Fruit fly (Drosophila melanogaster) whole organism, embryonic: Measurements from ENCODE around the gene CG14232.

Experiments used
- CG12155 ChIP-seq: fragments of 200-800 bp; sonication (Bioruptor generic); optimal IDR thresholded peaks from 3 replicates; lab custom pipeline; 2016; ENCODE audit warnings: missing biosample characterization, missing genetic modification characterization
- CG12236 ChIP-seq: fragments of 200-800 bp; sonication (Bioruptor generic); optimal IDR thresholded peaks from 2 replicates; lab custom pipeline; 2016; ENCODE audit warnings: missing biosample characterization, missing genetic modification characterization
- CG13424 ChIP-seq: fragments of 200-800 bp; sonication (Bioruptor generic); optimal IDR thresholded peaks from 2 replicates; lab custom pipeline; 2019; ENCODE audit warnings: missing biosample characterization, mild to moderate bottlenecking, missing genetic modification characterization, moderate library complexity
- CG14965 ChIP-seq: fragments of 200-800 bp; sonication (Bioruptor generic); optimal IDR thresholded peaks from 2 replicates; lab custom pipeline; 2016; ENCODE audit warnings: missing biosample characterization, missing genetic modification characterization, borderline replicate concordance
- CG15601 ChIP-seq: fragments of 200-800 bp; sonication (Bioruptor generic); optimal IDR thresholded peaks from 3 replicates; lab custom pipeline; 2019; ENCODE audit warnings: missing biosample characterization, mild to moderate bottlenecking, missing genetic modification characterization, moderate library complexity
- CG16813 ChIP-seq: fragments of 200-800 bp; sonication (Bioruptor generic); IDR thresholded peaks from 3 replicates; pipeline ENCODE4 v1.3.6; 2022; ENCODE audit warnings: missing biosample characterization, missing genetic modification characterization; ENCODE audit not compliant: partially characterized antibody
- CG16815 ChIP-seq: fragments of 200-800 bp; sonication (Bioruptor generic); optimal IDR thresholded peaks from 3 replicates; lab custom pipeline; 2017; ENCODE audit warnings: missing biosample characterization, mild to moderate bottlenecking, missing genetic modification characterization
- CG1832 ChIP-seq: fragments of 200-800 bp; sonication (Bioruptor generic); optimal IDR thresholded peaks from 2 replicates; lab custom pipeline; 2017; ENCODE audit warnings: missing biosample characterization, mild to moderate bottlenecking, missing genetic modification characterization, inconsistent platforms
- CG2712 ChIP-seq: fragments of 200-800 bp; optimal IDR thresholded peaks from 3 replicates; lab custom pipeline; 2019; ENCODE audit warnings: missing biosample characterization, mild to moderate bottlenecking, missing genetic modification characterization, moderate library complexity
- CG34376 ChIP-seq: fragments of 200-800 bp; sonication (Bioruptor generic); optimal IDR thresholded peaks from 2 replicates; lab custom pipeline; 2018; ENCODE audit warnings: missing biosample characterization, mild to moderate bottlenecking, missing genetic modification characterization
- CG6272 ChIP-seq: fragments of 200-800 bp; sonication (Bioruptor generic); IDR thresholded peaks from 2 replicates; pipeline ENCODE4 v1.3.6; 2022; ENCODE audit warnings: missing biosample characterization, missing genetic modification characterization
- CG6654 ChIP-seq: fragments of 200-800 bp; sonication (Bioruptor generic); optimal IDR thresholded peaks from 2 replicates; lab custom pipeline; 2017; ENCODE audit warnings: missing biosample characterization, mild to moderate bottlenecking, missing genetic modification characterization
- CG6791 ChIP-seq: fragments of 200-800 bp; sonication (Bioruptor generic); IDR thresholded peaks from 3 replicates; pipeline ENCODE4 v1.3.6; 2022; ENCODE audit warnings: missing biosample characterization, missing genetic modification characterization; ENCODE audit not compliant: partially characterized antibody
- CG7839 ChIP-seq: fragments of 200-800 bp; sonication (Bioruptor generic); optimal IDR thresholded peaks from 3 replicates; lab custom pipeline; 2018; ENCODE audit warnings: missing biosample characterization, mild to moderate bottlenecking, missing genetic modification characterization, moderate library complexity
- CHES-1-like ChIP-seq: fragments of 200-800 bp; sonication (Bioruptor generic); optimal IDR thresholded peaks from 2 replicates; lab custom pipeline; 2016; ENCODE audit warnings: missing biosample characterization, missing genetic modification characterization
- CTCF ChIP-seq: fragments of 200-800 bp; sonication (Bioruptor generic); optimal IDR thresholded peaks from 2 replicates; lab custom pipeline; 2017; ENCODE audit warnings: missing biosample characterization, mild to moderate bottlenecking, missing genetic modification characterization, moderate library complexity
- D ChIP-seq, 2 experiments: fragments of 200-800 bp in 1 of 2; fragments of >200 bp in 1 of 2; sonication (Bioruptor generic) in 1 of 2; optimal IDR thresholded peaks; 2 replicates in 1 of 2; 3 replicates in 1 of 2; lab custom pipeline; 2017; ENCODE audit warnings: mild to moderate bottlenecking in 1 of 2, missing biosample characterization in 1 of 2, missing genetic modification characterization in 1 of 2, missing genetic modification reagents in 1 of 2
- Deaf1 ChIP-seq: fragments of 200-800 bp; optimal IDR thresholded peaks from 3 replicates; lab custom pipeline; 2019; ENCODE audit warnings: missing biosample characterization, mild to moderate bottlenecking, missing genetic modification characterization, moderate library complexity
- Dfd ChIP-seq, 2 experiments: fragments of >200 bp; optimal IDR thresholded peaks; 2 replicates each; lab custom pipeline; 2017; ENCODE audit warnings: missing biosample characterization in 2 of 2, missing genetic modification characterization in 2 of 2
- E2f1 ChIP-seq: fragments of 200-800 bp; sonication (Bioruptor generic); IDR thresholded peaks from 2 replicates; pipeline ENCODE4 v1.3.6; 2022; ENCODE audit warnings: missing biosample characterization, missing genetic modification characterization
- E2f2 ChIP-seq: fragments of 200-800 bp; sonication (Bioruptor generic); IDR thresholded peaks from 2 replicates; pipeline ENCODE4 v1.3.6; 2022; ENCODE audit warnings: missing biosample characterization, missing genetic modification characterization
- HLH4C ChIP-seq: fragments of 200-800 bp; sonication (Bioruptor generic); IDR thresholded peaks from 3 replicates; pipeline ENCODE4 v1.3.6; 2022; ENCODE audit warnings: missing biosample characterization, missing genetic modification characterization; ENCODE audit not compliant: partially characterized antibody
- Hmx ChIP-seq: fragments of 200-800 bp; sonication (Bioruptor generic); optimal IDR thresholded peaks from 2 replicates; lab custom pipeline; 2016; ENCODE audit warnings: missing biosample characterization, missing genetic modification characterization
- Hr51 ChIP-seq, 2 experiments: fragments of 200-800 bp; sonication (Bioruptor generic); optimal IDR thresholded peaks; 2 replicates in 1 of 2; 3 replicates in 1 of 2; lab custom pipeline; 2016 to 2018; ENCODE audit warnings: missing biosample characterization in 2 of 2, missing genetic modification characterization in 2 of 2, mild to moderate bottlenecking in 1 of 2, moderate library complexity in 1 of 2
- Pdp1 ChIP-seq, 2 experiments: fragments of 200-800 bp; sonication (Bioruptor generic); optimal IDR thresholded peaks; 3 replicates each; lab custom pipeline; 2016; ENCODE audit warnings: missing biosample characterization in 2 of 2, missing genetic modification characterization in 2 of 2, mild to moderate bottlenecking in 1 of 2, moderate library complexity in 1 of 2
- Scr ChIP-seq: fragments of 200-800 bp; sonication (Bioruptor generic); IDR thresholded peaks from 2 replicates; pipeline ENCODE4 v1.3.6; 2022; ENCODE audit warnings: missing biosample characterization, missing genetic modification characterization; ENCODE audit not compliant: partially characterized antibody
- al ChIP-seq: fragments of 200-800 bp; sonication (Bioruptor generic); IDR thresholded peaks from 2 replicates; pipeline ENCODE4 v1.3.6; 2022; ENCODE audit warnings: missing biosample characterization, missing genetic modification characterization
- amos ChIP-seq: fragments of 200-800 bp; sonication (Bioruptor generic); IDR thresholded peaks from 2 replicates; pipeline ENCODE4 v1.3.6; 2022; ENCODE audit warnings: missing biosample characterization, missing genetic modification characterization; ENCODE audit not compliant: partially characterized antibody
- ato ChIP-seq: fragments of 200-800 bp; sonication (Bioruptor generic); IDR thresholded peaks from 2 replicates; pipeline ENCODE4 v1.3.6; 2022; ENCODE audit warnings: missing biosample characterization, missing genetic modification characterization; ENCODE audit not compliant: partially characterized antibody
- bsh ChIP-seq, 2 experiments: fragments of 200-800 bp; sonication (Bioruptor generic); optimal IDR thresholded peaks; 2 replicates each; lab custom pipeline; 2017 to 2018; ENCODE audit warnings: mild to moderate bottlenecking in 2 of 2, missing biosample characterization in 2 of 2, missing genetic modification characterization in 2 of 2, moderate library complexity in 1 of 2
- cad ChIP-seq: fragments of >200 bp; optimal IDR thresholded peaks from 2 replicates; lab custom pipeline; 2017; ENCODE audit warnings: missing biosample characterization, missing genetic modification characterization
- cato ChIP-seq: fragments of 200-800 bp; sonication (Bioruptor generic); optimal IDR thresholded peaks from 2 replicates; lab custom pipeline; 2016; ENCODE audit warnings: missing biosample characterization, missing genetic modification characterization, borderline replicate concordance
- chm ChIP-seq: fragments of 200-800 bp; sonication (Bioruptor generic); IDR thresholded peaks from 2 replicates; pipeline ENCODE4 v1.3.6; 2022; ENCODE audit warnings: missing biosample characterization, missing genetic modification characterization
- danr ChIP-seq: fragments of 200-800 bp; sonication (Bioruptor generic); IDR thresholded peaks from 2 replicates; pipeline ENCODE4 v1.3.6; 2022; ENCODE audit warnings: missing biosample characterization, missing genetic modification characterization
- mld ChIP-seq: fragments of 200-800 bp; sonication (Bioruptor generic); IDR thresholded peaks from 3 replicates; pipeline ENCODE4 v1.3.6; 2022; ENCODE audit warnings: missing biosample characterization, missing genetic modification characterization; ENCODE audit not compliant: partially characterized antibody
- nau ChIP-seq: fragments of 200-800 bp; sonication (Bioruptor generic); optimal IDR thresholded peaks from 3 replicates; lab custom pipeline; 2017; ENCODE audit warnings: missing biosample characterization, mild to moderate bottlenecking, missing genetic modification characterization, missing genetic modification reagents
- nerfin-2 ChIP-seq: fragments of 200-800 bp; sonication (Bioruptor generic); IDR thresholded peaks from 2 replicates; pipeline ENCODE4 v1.3.6; 2022; ENCODE audit warnings: missing biosample characterization, missing genetic modification characterization; ENCODE audit not compliant: partially characterized antibody
- odd ChIP-seq: fragments of 200-800 bp; sonication (Bioruptor generic); optimal IDR thresholded peaks from 2 replicates; lab custom pipeline; 2017; ENCODE audit warnings: missing biosample characterization, mild to moderate bottlenecking, missing genetic modification characterization
- pum ChIP-seq: fragments of 200-800 bp; sonication (Bioruptor generic); optimal IDR thresholded peaks from 2 replicates; lab custom pipeline; 2016; ENCODE audit warnings: missing biosample characterization, missing genetic modification characterization
- sr ChIP-seq: fragments of 200-800 bp; sonication (Bioruptor generic); IDR thresholded peaks from 3 replicates; pipeline ENCODE4 v1.3.6; 2022; ENCODE audit warnings: missing biosample characterization, missing genetic modification characterization
- stwl ChIP-seq: fragments of 200-800 bp; sonication (Bioruptor generic); optimal IDR thresholded peaks from 3 replicates; lab custom pipeline; 2018; ENCODE audit warnings: missing biosample characterization, mild to moderate bottlenecking, missing genetic modification characterization, moderate library complexity
- tna ChIP-seq: fragments of 200-800 bp; sonication (Bioruptor generic); IDR thresholded peaks from 2 replicates; pipeline ENCODE4 v1.3.6; 2022; ENCODE audit warnings: missing biosample characterization, missing genetic modification characterization; ENCODE audit not compliant: partially characterized antibody
- trem ChIP-seq: fragments of 200-800 bp; optimal IDR thresholded peaks from 3 replicates; lab custom pipeline; 2019; ENCODE audit warnings: missing biosample characterization, mild to moderate bottlenecking, missing genetic modification characterization, moderate library complexity
- unc-4 ChIP-seq: fragments of 200-800 bp; sonication (Bioruptor generic); IDR thresholded peaks from 2 replicates; pipeline ENCODE4 v1.3.6; 2022; ENCODE audit warnings: missing biosample characterization, missing genetic modification characterization; ENCODE audit not compliant: partially characterized antibody
- vnd ChIP-seq: fragments of 200-800 bp; sonication (Bioruptor generic); IDR thresholded peaks from 3 replicates; pipeline ENCODE4 v1.3.6; 2022; ENCODE audit warnings: missing biosample characterization, missing genetic modification characterization; ENCODE audit not compliant: partially characterized antibody
- yki ChIP-seq: fragments of >200 bp; optimal IDR thresholded peaks from 3 replicates; lab custom pipeline; 2018

Gene CG14232

dm6 chrX:19683040-19683875, 20.8 kb downstream of the CG14232 start, which contains the start of the genes dome and Ubqn (continued):
- TF ChIP-seq CG12236 (GFP tag; lab: Kevin White, UChicago) (peak; percentile 22), HLH4C (peak; percentile 96), E2f2 (peak; percentile 39), D (optimal IDR thresholded peaks at IDR 0.05; lab: Kevin White, UChicago) (peak; percentile 45), D (GFP tag; optimal IDR thresholded peaks at IDR 0.05; lab: Kevin White, UChicago) (no peak), CG7839 (no peak), trem (tag; lab: Kevin White, UChicago) (peak; percentile 57), E2f1 (GFP tag; lab: Robert Waterston, UW) (no peak), CG6272 (GFP tag; lab: Robert Waterston, UW) (0 out of 2 replicates have a peak, but pooled peaks have one; percentile 14), nau (GFP tag; lab: Kevin White, UChicago) (no peak), Hmx (GFP tag; lab: Kevin White, UChicago) (no peak), yki (lab: Kevin White, UChicago) (peak; percentile 92), CG16815 (GFP tag; lab: Kevin White, UChicago) (no peak), odd (GFP tag; lab: Kevin White, UChicago) (peak; percentile 11), cad (GFP tag; lab: Kevin White, UChicago) (no peak), Hr51 (GFP tag; optimal IDR thresholded peaks at IDR 0.05; lab: Kevin White, UChicago) (no peak), CG34376 (peak; percentile 84), stwl (tag; lab: Kevin White, UChicago) (peak; percentile 72), bsh (GFP tag; optimal IDR thresholded peaks at IDR 0.05; lab: Kevin White, UChicago) (peak in 1 of 2 experiments; percentile 25), CG15601 (peak; percentile 36), CG16813 (GFP tag; lab: Robert Waterston, UW) (peak; percentile 95), amos (GFP tag; lab: Robert Waterston, UW) (peak; percentile 86), al (no peak), sr (GFP tag; lab: Robert Waterston, UW) (no peak), unc-4 (GFP tag; lab: Robert Waterston, UW) (peak; percentile 90), tna (GFP tag; lab: Robert Waterston, UW) (peak; percentile 88; the same call in 1 of the 2 replicates), CG1832 (GFP tag; lab: Kevin White, UChicago) (peak; percentile 92), CG6654 (GFP tag; lab: Kevin White, UChicago) (no peak), chm (GFP tag; lab: Robert Waterston, UW) (peak; percentile 24; the same call in 1 of the 2 replicates), CHES-1-like (GFP tag; lab: Kevin White, UChicago) (peak; percentile 56), CG12155 (GFP tag; lab: Kevin White, UChicago) (peak; percentile 78), Deaf1 (tag; lab: Kevin White, UChicago) (peak; percentile 32), CG2712 (tag; lab: Kevin White, UChicago) (peak; percentile 37), danr (0 out of 2 replicates have a peak, but pooled peaks have one; percentile 7), CG13424 (tag; lab: Kevin White, UChicago) (peak; percentile 3)

dm6 chrX:19679207-19679606, 24.9 kb downstream of the CG14232 start:
- TF ChIP-seq HLH4C (peak; percentile 64; the same call in 2 of the 3 replicates), CG14965 (no peak), CTCF (peak; percentile 86), cato (GFP tag; lab: Kevin White, UChicago) (no peak), mld (GFP tag; lab: Robert Waterston, UW) (0 out of 3 replicates have a peak, but pooled peaks have one; percentile 17), Pdp1 (GFP tag; optimal IDR thresholded peaks at IDR 0.05; lab: Kevin White, UChicago) (peak in 1 of 2 experiments; percentile 9), Scr (GFP tag; lab: Robert Waterston, UW) (peak; percentile 45), vnd (GFP tag; lab: Robert Waterston, UW) (0 out of 3 replicates have a peak, but pooled peaks have one; percentile 43), nerfin-2 (GFP tag; lab: Robert Waterston, UW) (peak; percentile 33; the same call in 1 of the 2 replicates), CG6791 (peak; percentile 59; the same call in 1 of the 3 replicates), tna (GFP tag; lab: Robert Waterston, UW) (peak; percentile 50; the same call in 1 of the 2 replicates), pum (GFP tag; lab: Kevin White, UChicago) (no peak), Dfd (GFP tag; optimal IDR thresholded peaks at IDR 0.05; lab: Kevin White, UChicago) (no peak), ato (peak; percentile 16; the same call in 1 of the 2 replicates)
